Fruit fly (Drosophila melanogaster): Measurements from ENCODE around the gene GCC88.

The GCC88 gene

dm6 chr3R:11240891-11241290 lies 10.5 kb upstream of the GCC88 start, which contains the start of the genes scpr-B and scpr-A:
TSS of gene scpr-B (minus strand) at chr3R:11240991.
TSS of gene scpr-A (plus strand) at chr3R:11241183.
- TF ChIP-seq CG34367 (tag; optimal IDR thresholded peaks at IDR 0.05) = no peak
- TF ChIP-seq gl (tag; optimal IDR thresholded peaks at IDR 0.05) = no peak

DNA sequence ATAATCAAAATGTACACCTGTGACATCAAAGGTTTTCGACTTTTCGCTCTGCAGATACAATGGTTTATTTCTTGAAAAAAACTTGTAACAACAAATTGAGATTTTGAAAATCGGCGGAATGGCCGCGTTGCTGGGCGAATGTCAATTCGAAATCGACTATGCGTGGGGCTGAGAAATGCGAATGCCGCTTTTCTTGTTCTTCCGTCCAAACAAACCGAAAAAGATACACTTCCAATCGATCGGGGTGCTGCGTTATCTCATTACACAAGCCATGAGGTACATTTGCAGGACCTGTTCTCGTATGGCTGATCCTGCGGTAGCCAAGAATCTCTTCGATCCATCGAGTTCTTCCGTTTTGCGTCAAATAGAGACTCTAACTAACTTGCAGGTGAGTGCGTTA lies 7.2 kb upstream of the GCC88 start, which contains the start of gene CG31388:
Gene CG31388, plus strand, starts transcription at position 218 of the 400 bp plus-strand sequence.
- no peak for TF ChIP-seq CG10348 (GFP tag; IDR thresholded peaks at IDR 0.05)
- no peak for TF ChIP-seq CG9948 (tag; optimal IDR thresholded peaks at IDR 0.05)

dm6 chr3R:11236041-11236440 lies 5.6 kb upstream of the GCC88 start, which contains the start of gene CG31441:
TSS of gene CG31441 (plus strand) at chr3R:11236286.
- TF ChIP-seq gl (tag; optimal IDR thresholded peaks at IDR 0.05) (no peak), D1 (tag; optimal IDR thresholded peaks at IDR 0.05) (no peak), fd96Ca (GFP tag; IDR thresholded peaks at IDR 0.05) (no peak), Pif1B (GFP tag; optimal IDR thresholded peaks at IDR 0.05) (no peak), CG8159 (tag; optimal IDR thresholded peaks at IDR 0.05) (no peak), Snoo (tag; optimal IDR thresholded peaks at IDR 0.05) (no peak)

dm6 chr3R:11234918-11235371 lies 4.5 kb upstream of the GCC88 start, which contains the start of the genes Arfip and CG17721:
TSS of gene Arfip (minus strand) at chr3R:11235013.
TSS of gene CG17721 (plus strand) at chr3R:11235140.
- TF ChIP-seq CG34367 (tag; optimal IDR thresholded peaks at IDR 0.05) = no peak
- TF ChIP-seq EcR (GFP tag; optimal IDR thresholded peaks at IDR 0.05) = peak; percentile 88

- TF ChIP-seq Ets98B (GFP tag; IDR thresholded peaks at IDR 0.05) (no peak), Pif1A (GFP tag; optimal IDR thresholded peaks at IDR 0.05) (no peak), CG14655 (GFP tag; optimal IDR thresholded peaks at IDR 0.05) (no peak), D1 (tag; optimal IDR thresholded peaks at IDR 0.05) (no peak), CG17806 (tag; optimal IDR thresholded peaks at IDR 0.05) (no peak), CG15710 (tag; optimal IDR thresholded peaks at IDR 0.05) (no peak), CG13204 (GFP tag; optimal IDR thresholded peaks at IDR 0.05) (no peak), CG12605 (GFP tag; IDR thresholded peaks at IDR 0.05) (no peak), CG8301 (tag; optimal IDR thresholded peaks at IDR 0.05) (no peak), CG34367 (tag; optimal IDR thresholded peaks at IDR 0.05) (no peak), CG9948 (tag; optimal IDR thresholded peaks at IDR 0.05) (no peak), Snoo (tag; optimal IDR thresholded peaks at IDR 0.05) (no peak), fd96Ca (GFP tag; IDR thresholded peaks at IDR 0.05) (no peak), gl (tag; optimal IDR thresholded peaks at IDR 0.05) (no peak), CG10348 (GFP tag; IDR thresholded peaks at IDR 0.05) (no peak), rn (GFP tag; IDR thresholded peaks at IDR 0.05) (no peak), CG32121 (GFP tag; IDR thresholded peaks at IDR 0.05) (no peak), CG4496 (GFP tag; IDR thresholded peaks at IDR 0.05) (no peak), Pif1B (GFP tag; optimal IDR thresholded peaks at IDR 0.05) (no peak), EcR (GFP tag; optimal IDR thresholded peaks at IDR 0.05) (no peak)
Observed at dm6 chr3R:11231705-11232261, 1.4 kb upstream of the GCC88 start, which contains the start of the genes CG17187 and Dph3. TSS of gene CG17187 (minus strand) at chr3R:11231879. TSS of gene Dph3 (plus strand) at chr3R:11231912.

DNA sequence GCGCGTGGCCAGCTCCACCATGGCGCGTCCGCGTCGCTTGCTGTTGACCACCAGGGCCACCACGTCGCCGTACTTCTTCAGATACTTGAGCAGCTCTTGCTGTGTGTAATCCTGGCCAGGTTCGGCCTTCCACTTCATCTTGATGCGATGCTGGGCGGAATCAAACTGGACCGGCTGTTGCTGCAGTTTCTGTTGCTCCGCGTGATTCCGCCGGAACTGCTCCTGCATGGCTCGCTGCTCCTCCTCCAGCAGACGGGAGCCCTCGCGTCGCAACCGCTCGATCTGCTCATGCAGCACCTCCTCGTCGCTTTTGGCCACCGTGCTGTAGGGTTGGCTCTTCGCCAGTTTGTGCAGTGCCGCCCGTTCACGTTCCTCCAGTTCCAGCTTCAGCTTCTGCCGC lies 637 bp upstream of the GCC88 start:
- TF ChIP-seq CG17806 (tag; optimal IDR thresholded peaks at IDR 0.05) = no peak
- TF ChIP-seq gl (tag; optimal IDR thresholded peaks at IDR 0.05) = no peak
- TF ChIP-seq CG9948 (tag; optimal IDR thresholded peaks at IDR 0.05) = no peak
- no peak for TF ChIP-seq Pif1B (GFP tag; optimal IDR thresholded peaks at IDR 0.05)
- no peak for TF ChIP-seq D1 (tag; optimal IDR thresholded peaks at IDR 0.05)
- no peak for TF ChIP-seq CG4496 (GFP tag; IDR thresholded peaks at IDR 0.05)
- no peak for TF ChIP-seq EcR (GFP tag; optimal IDR thresholded peaks at IDR 0.05)
- TF ChIP-seq rn (GFP tag; IDR thresholded peaks at IDR 0.05) = no peak
- TF ChIP-seq CG12605 (GFP tag; IDR thresholded peaks at IDR 0.05) = no peak
- TF ChIP-seq CG14655 (GFP tag; optimal IDR thresholded peaks at IDR 0.05) = no peak

dm6 chr3R:11226496-11226895 lies 3.9 kb downstream of the GCC88 start, which contains the start of gene CG17726:
TSS of gene CG17726 (plus strand) at chr3R:11226762.
- TF ChIP-seq CG8301 (tag; optimal IDR thresholded peaks at IDR 0.05) (peak; percentile 96), CG12605 (GFP tag; IDR thresholded peaks at IDR 0.05) (peak; percentile 99), EcR (GFP tag; optimal IDR thresholded peaks at IDR 0.05) (peak; percentile 42), CG4496 (GFP tag; IDR thresholded peaks at IDR 0.05) (peak; percentile 99), D1 (tag; optimal IDR thresholded peaks at IDR 0.05) (no peak), CG10348 (GFP tag; IDR thresholded peaks at IDR 0.05) (peak; percentile 81), CG34367 (tag; optimal IDR thresholded peaks at IDR 0.05) (peak; percentile 97), CG13204 (GFP tag; optimal IDR thresholded peaks at IDR 0.05) (no peak), Pif1B (GFP tag; optimal IDR thresholded peaks at IDR 0.05) (no peak), fd96Ca (GFP tag; IDR thresholded peaks at IDR 0.05) (peak; percentile 69; the same call in 2 of the 3 replicates), Pif1A (GFP tag; optimal IDR thresholded peaks at IDR 0.05) (no peak), CG8159 (tag; optimal IDR thresholded peaks at IDR 0.05) (peak; percentile 98), CG32121 (GFP tag; IDR thresholded peaks at IDR 0.05) (peak; percentile 97), rn (GFP tag; IDR thresholded peaks at IDR 0.05) (peak; percentile 95), CG15710 (tag; optimal IDR thresholded peaks at IDR 0.05) (peak; percentile 98), gl (tag; optimal IDR thresholded peaks at IDR 0.05) (peak; percentile 90), Ets98B (GFP tag; IDR thresholded peaks at IDR 0.05) (peak; percentile 98), CG14655 (GFP tag; optimal IDR thresholded peaks at IDR 0.05) (no peak), CG9948 (tag; optimal IDR thresholded peaks at IDR 0.05) (peak; percentile 95), Snoo (tag; optimal IDR thresholded peaks at IDR 0.05) (peak; percentile 98), CG17806 (tag; optimal IDR thresholded peaks at IDR 0.05) (peak; percentile 95)

All from whole organism, pupa.